Fruit fly (Drosophila melanogaster): ENCODE measurements around the gene Rcd-1.

Gene Rcd-1

dm6 chrX:19603953-19604352, 34.6 kb upstream of the Rcd-1 start (continued):
- TF ChIP-seq Trl (optimal IDR thresholded peaks at IDR 0.05) (no peak), Trl (GFP tag; optimal IDR thresholded peaks at IDR 0.05) (peak; percentile 54), psq (GFP tag; optimal IDR thresholded peaks at IDR 0.05) (no peak), vvl (GFP tag; IDR thresholded peaks at IDR 0.05) (peak; percentile 91), Fer2 (tag; optimal IDR thresholded peaks at IDR 0.05) (peak; percentile 24), Sox100B (GFP tag; optimal IDR thresholded peaks at IDR 0.05) (peak; percentile 53), Usf (GFP tag; optimal IDR thresholded peaks at IDR 0.05) (no peak), sima (GFP tag; optimal IDR thresholded peaks at IDR 0.05) (no peak), slou (GFP tag; optimal IDR thresholded peaks at IDR 0.05) (peak; percentile 70), CG10366 (GFP tag; IDR thresholded peaks at IDR 0.05) (peak; percentile 88), CG9932 (GFP tag; IDR thresholded peaks at IDR 0.05) (peak; percentile 92), Hr3 (GFP tag; optimal IDR thresholded peaks at IDR 0.05) (peak; percentile 64), Xbp1 (GFP tag; optimal IDR thresholded peaks at IDR 0.05) (peak; percentile 74), CG9727 (GFP tag; optimal IDR thresholded peaks at IDR 0.05) (peak; percentile 80), Myb (GFP tag; optimal IDR thresholded peaks at IDR 0.05) (peak; percentile 19), Deaf1 (tag; optimal IDR thresholded peaks at IDR 0.05) (peak; percentile 50), CG31441 (GFP tag; IDR thresholded peaks at IDR 0.05) (peak; percentile 78), Bteb2 (GFP tag; optimal IDR thresholded peaks at IDR 0.05) (peak; percentile 8), hkb (optimal IDR thresholded peaks at IDR 0.05) (no peak), hkb (GFP tag; IDR thresholded peaks at IDR 0.05) (peak; percentile 88), CG11093 (GFP tag; IDR thresholded peaks at IDR 0.05) (0 out of 3 replicates have a peak, but pooled peaks have one; percentile 43), TFAM (GFP tag; optimal IDR thresholded peaks at IDR 0.05) (no peak), CG4820 (GFP tag; optimal IDR thresholded peaks at IDR 0.05) (peak; percentile 67), stc (GFP tag; IDR thresholded peaks at IDR 0.05) (peak; percentile 44; the same call in 1 of the 2 replicates), gcm (GFP tag; optimal IDR thresholded peaks at IDR 0.05) (peak; percentile 43), B-H1 (GFP tag; IDR thresholded peaks at IDR 0.05) (peak; percentile 56; the same call in 1 of the 3 replicates), Dp (GFP tag; optimal IDR thresholded peaks at IDR 0.05) (no peak), CG12744 (GFP tag; optimal IDR thresholded peaks at IDR 0.05) (peak; percentile 42), Scr (GFP tag; IDR thresholded peaks at IDR 0.05; ENCODE audit: partially characterized antibody) (no peak), MTF-1 (GFP tag; optimal IDR thresholded peaks at IDR 0.05; ENCODE audit: borderline replicate concordance) (peak; percentile 50), klu (GFP tag; IDR thresholded peaks at IDR 0.05) (peak; percentile 74), abd-A (tag; optimal IDR thresholded peaks at IDR 0.05) (peak; percentile 13), fu2 (GFP tag; optimal IDR thresholded peaks at IDR 0.05) (peak; percentile 26), Oli (tag; optimal IDR thresholded peaks at IDR 0.05) (peak; percentile 78), repo (GFP tag; optimal IDR thresholded peaks at IDR 0.05) (peak; percentile 43), CG9437 (GFP tag; optimal IDR thresholded peaks at IDR 0.05) (peak; percentile 49), tll (GFP tag; optimal IDR thresholded peaks at IDR 0.05) (no peak), CG4328 (GFP tag; optimal IDR thresholded peaks at IDR 0.05) (peak; percentile 49), zfh2 (GFP tag; optimal IDR thresholded peaks at IDR 0.05) (peak; percentile 44), BEAF-32 (GFP tag; optimal IDR thresholded peaks at IDR 0.05) (no peak), ham (GFP tag; IDR thresholded peaks at IDR 0.05) (0 out of 2 replicates have a peak, but pooled peaks have one; percentile 14), pb (GFP tag; optimal IDR thresholded peaks at IDR 0.05) (no peak), CG18619 (GFP tag; optimal IDR thresholded peaks at IDR 0.05) (peak; percentile 50), CTCF (GFP tag; optimal IDR thresholded peaks at IDR 0.05) (peak; percentile 1), gro (GFP tag; optimal IDR thresholded peaks at IDR 0.05) (peak; percentile 54), CG7271 (tag; optimal IDR thresholded peaks at IDR 0.05) (peak; percentile 7), ranshi (GFP tag; IDR thresholded peaks at IDR 0.05) (peak; percentile 80; the same call in 1 of the 2 replicates), CG10147 (GFP tag; optimal IDR thresholded peaks at IDR 0.05) (peak; percentile 60), chm (GFP tag; IDR thresholded peaks at IDR 0.05) (peak; percentile 77), toy (GFP tag; IDR thresholded peaks at IDR 0.05) (peak; percentile 65), CG10209 (GFP tag; optimal IDR thresholded peaks at IDR 0.05) (peak; percentile 59), ap (GFP tag; IDR thresholded peaks at IDR 0.05) (peak; percentile 58)

Measured in whole organism, embryonic.